Worm (Caenorhabditis elegans): ENCODE data around the gene rnst-2.
A peak's percentile ranks its signal among the peaks of the same experiment; 100 is the strongest.

The rnst-2 gene

DNA sequence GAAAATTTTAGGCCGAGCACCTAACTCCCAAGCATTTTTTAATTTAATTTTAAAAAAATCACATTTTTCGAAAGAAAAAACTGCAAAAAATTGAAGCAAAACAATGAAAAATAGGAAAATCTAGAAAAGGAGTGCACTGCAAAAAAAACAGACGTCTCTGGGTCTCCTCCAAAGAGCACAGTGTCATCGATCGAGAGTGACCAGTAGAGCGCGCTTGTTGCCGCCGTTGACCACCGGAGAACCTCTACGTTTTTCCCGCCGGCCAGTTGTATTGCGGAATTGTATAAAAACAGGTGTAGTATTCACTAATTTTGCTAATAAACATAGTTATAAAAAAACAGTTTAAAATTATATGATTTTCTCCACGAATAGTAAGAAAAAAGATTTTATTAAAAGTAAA is 12.1 kb upstream of the rnst-2 start:
- no peak for TF ChIP-seq unc-3 (GFP tag; conservative IDR thresholded peaks at IDR 0.05)
- TF ChIP-seq unc-3 (tag; optimal IDR thresholded peaks at IDR 0.05), result no peak
- peak; percentile 3 for TF ChIP-seq nfya-1 (tag; optimal IDR thresholded peaks at IDR 0.05)
- TF ChIP-seq ceh-31 (tag; optimal IDR thresholded peaks at IDR 0.05), result no peak
- TF ChIP-seq fkh-10 (GFP tag; optimal IDR thresholded peaks at IDR 0.05), result no peak
- no peak for TF ChIP-seq eyg-1 (tag; optimal IDR thresholded peaks at IDR 0.05)
- TF ChIP-seq ama-1 (optimal IDR thresholded peaks at IDR 0.05), result no peak
- TF ChIP-seq ref-2 (tag; optimal IDR thresholded peaks at IDR 0.05), result no peak
- TF ChIP-seq hlh-15 (tag; optimal IDR thresholded peaks at IDR 0.05), result no peak
- TF ChIP-seq gmeb-2 (tag; optimal IDR thresholded peaks at IDR 0.05), result no peak
- TF ChIP-seq ceh-9 (tag; optimal IDR thresholded peaks at IDR 0.05), result no peak
- no peak for TF ChIP-seq elt-4 (tag; optimal IDR thresholded peaks at IDR 0.05)
- no peak for TF ChIP-seq dve-1 (tag; optimal IDR thresholded peaks at IDR 0.05)
- TF ChIP-seq K09A11.1 (tag; optimal IDR thresholded peaks at IDR 0.05; ENCODE audit: insufficient read depth), result no peak
- peak; percentile 23 for TF ChIP-seq ceh-48 (tag; optimal IDR thresholded peaks at IDR 0.05)
- no peak for TF ChIP-seq nhr-232 (tag; optimal IDR thresholded peaks at IDR 0.05)
- TF ChIP-seq unc-55 (GFP tag; optimal IDR thresholded peaks at IDR 0.05), result peak; percentile 30
- TF ChIP-seq rnt-1 (tag; optimal IDR thresholded peaks at IDR 0.05), result no peak
- no peak for TF ChIP-seq che-1 (tag; optimal IDR thresholded peaks at IDR 0.05)
- TF ChIP-seq unc-42 (tag; optimal IDR thresholded peaks at IDR 0.05), result no peak
- TF ChIP-seq fax-1 (tag; optimal IDR thresholded peaks at IDR 0.05), result no peak
- no peak for TF ChIP-seq ceh-2 (tag; optimal IDR thresholded peaks at IDR 0.05)
- no peak for TF ChIP-seq fkh-6 (tag; optimal IDR thresholded peaks at IDR 0.05)
- TF ChIP-seq ets-4 (tag; optimal IDR thresholded peaks at IDR 0.05), result no peak
- TF ChIP-seq ceh-24 (tag; optimal IDR thresholded peaks at IDR 0.05), result no peak
- no peak for TF ChIP-seq sox-4 (tag; optimal IDR thresholded peaks at IDR 0.05)
- no peak for TF ChIP-seq ceh-19 (GFP tag; optimal IDR thresholded peaks at IDR 0.05)

DNA sequence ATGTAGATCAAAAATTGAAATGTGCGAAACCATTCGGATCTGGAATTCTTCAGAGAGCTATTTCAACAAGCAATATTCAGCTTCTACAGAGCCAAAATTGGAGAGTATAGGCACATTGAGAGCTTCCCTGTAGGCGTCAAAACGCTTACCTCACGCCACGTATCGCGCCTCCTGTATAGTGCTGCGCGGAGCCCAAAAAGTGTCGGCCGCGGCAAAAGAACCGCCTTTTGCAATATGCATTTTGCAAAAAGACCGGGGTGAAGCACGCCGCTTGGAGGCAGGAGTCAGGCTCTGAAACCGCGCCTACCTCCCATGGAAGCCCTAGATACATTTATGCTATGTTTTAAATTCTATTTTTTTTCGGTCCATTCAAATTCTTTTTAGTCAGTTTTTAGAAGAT is 9.7 kb upstream of the rnst-2 start:
- TF ChIP-seq ets-4 (tag; optimal IDR thresholded peaks at IDR 0.05) (no peak), Y22D7AL.16 (tag; optimal IDR thresholded peaks at IDR 0.05) (no peak), pros-1 (tag; optimal IDR thresholded peaks at IDR 0.05) (no peak), ceh-22 (tag; optimal IDR thresholded peaks at IDR 0.05) (no peak), gmeb-2 (tag; optimal IDR thresholded peaks at IDR 0.05) (no peak), hlh-15 (tag; optimal IDR thresholded peaks at IDR 0.05) (no peak), dve-1 (tag; optimal IDR thresholded peaks at IDR 0.05) (no peak), ceh-48 (tag; optimal IDR thresholded peaks at IDR 0.05) (no peak), ceh-14 (tag; optimal IDR thresholded peaks at IDR 0.05) (no peak), hlh-6 (tag; optimal IDR thresholded peaks at IDR 0.05) (no peak), fax-1 (tag; optimal IDR thresholded peaks at IDR 0.05) (no peak)

DNA sequence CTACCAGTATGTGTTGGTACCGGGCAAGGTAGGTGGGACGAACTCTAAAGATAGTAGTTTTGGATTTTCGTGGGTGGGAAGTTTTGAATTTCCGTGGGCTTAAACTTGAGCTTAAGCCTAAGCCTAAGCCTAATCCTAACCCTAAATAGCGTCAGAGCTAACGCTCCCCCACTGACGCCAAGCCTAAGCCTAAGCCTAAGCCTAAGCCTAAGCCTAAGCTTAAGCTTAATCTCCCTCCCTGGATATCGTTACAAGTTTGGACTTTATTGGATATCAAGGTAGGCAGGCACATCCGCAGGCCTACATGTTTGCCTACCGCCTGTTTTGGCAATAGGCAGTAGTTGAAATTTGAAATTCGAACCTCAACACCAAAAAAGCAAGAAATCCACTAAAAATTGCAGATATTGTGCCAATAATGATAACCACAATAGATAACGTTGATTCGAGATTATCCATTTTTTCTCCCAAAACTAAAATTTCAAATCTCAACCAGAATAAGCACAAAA is 8.8 kb upstream of the rnst-2 start, which contains the start of gene K10C9.4:
TSS of gene K10C9.4 (minus strand) at position 456 of the 506 bp plus-strand sequence.
- TF ChIP-seq pha-4 (tag; optimal IDR thresholded peaks at IDR 0.05) (no peak), dve-1 (tag; optimal IDR thresholded peaks at IDR 0.05) (peak; percentile 86)

DNA sequence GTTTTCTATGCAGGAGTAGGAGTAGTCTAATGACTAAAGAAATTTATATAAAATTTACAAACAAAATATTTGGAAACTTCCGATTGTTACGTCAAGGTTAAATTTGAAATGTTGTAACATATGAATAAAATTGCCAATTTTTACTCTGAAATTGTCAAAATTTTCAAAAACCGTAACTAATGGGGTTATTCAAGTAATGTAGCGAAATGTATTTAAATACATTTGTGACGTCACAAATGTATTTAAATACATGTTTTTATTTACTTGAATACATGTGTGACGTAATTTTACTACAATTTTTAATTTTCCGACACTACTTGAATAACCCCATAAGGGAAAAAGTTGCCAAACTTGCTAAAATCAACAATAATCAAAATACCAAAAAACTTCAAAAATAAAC is 8.0 kb upstream of the rnst-2 start:
- no peak for TF ChIP-seq C38D4.7 (GFP tag; optimal IDR thresholded peaks at IDR 0.05)
- TF ChIP-seq unc-3 (GFP tag; conservative IDR thresholded peaks at IDR 0.05), result no peak
- TF ChIP-seq unc-3 (tag; optimal IDR thresholded peaks at IDR 0.05), result no peak
- no peak for TF ChIP-seq ceh-45 (GFP tag; IDR thresholded peaks at IDR 0.05)
- TF ChIP-seq tbx-2 (tag; optimal IDR thresholded peaks at IDR 0.05), result no peak
- no peak for TF ChIP-seq mec-3 (tag; optimal IDR thresholded peaks at IDR 0.05; ENCODE audit: borderline replicate concordance)
- no peak for TF ChIP-seq lim-6 (tag; optimal IDR thresholded peaks at IDR 0.05)
- no peak for TF ChIP-seq eyg-1 (tag; optimal IDR thresholded peaks at IDR 0.05)
- no peak for TF ChIP-seq ama-1 (optimal IDR thresholded peaks at IDR 0.05)
- TF ChIP-seq unc-86 (tag; optimal IDR thresholded peaks at IDR 0.05), result no peak
- TF ChIP-seq ceh-24 (tag; optimal IDR thresholded peaks at IDR 0.05), result no peak
- no peak for TF ChIP-seq dve-1 (tag; optimal IDR thresholded peaks at IDR 0.05)
- no peak for TF ChIP-seq tbx-7 (tag; optimal IDR thresholded peaks at IDR 0.05)
- TF ChIP-seq madf-2 (tag; optimal IDR thresholded peaks at IDR 0.05), result no peak
- TF ChIP-seq fkh-10 (GFP tag; optimal IDR thresholded peaks at IDR 0.05), result no peak
- TF ChIP-seq C08G9.2 (tag; optimal IDR thresholded peaks at IDR 0.05), result no peak
- no peak for TF ChIP-seq ceh-48 (tag; optimal IDR thresholded peaks at IDR 0.05)
- TF ChIP-seq ets-4 (tag; optimal IDR thresholded peaks at IDR 0.05), result no peak
- TF ChIP-seq hlh-13 (GFP tag; optimal IDR thresholded peaks at IDR 0.05), result no peak
- no peak for TF ChIP-seq ceh-22 (tag; optimal IDR thresholded peaks at IDR 0.05)
- no peak for TF ChIP-seq gmeb-2 (tag; optimal IDR thresholded peaks at IDR 0.05)
